Fruit fly (Drosophila melanogaster) whole organism, embryonic: ENCODE data around the gene Indy.
A peak's percentile ranks its signal among the peaks of the same experiment; 100 is the strongest.

Experiments used
- B-H1 ChIP-seq: fragments of 200-800 bp; sonication (Bioruptor generic); IDR thresholded peaks from 3 replicates; pipeline ENCODE4 v1.3.6; 2022; ENCODE audit warnings: missing biosample characterization, missing genetic modification characterization
- CG1024 ChIP-seq: fragments of 200-800 bp; sonication (Bioruptor generic); IDR thresholded peaks from 2 replicates; pipeline ENCODE4 v1.3.6; 2022; ENCODE audit warnings: missing biosample characterization, missing genetic modification characterization
- CG10274 ChIP-seq: fragments of 200-800 bp; sonication (Bioruptor generic); optimal IDR thresholded peaks from 3 replicates; lab custom pipeline; 2017; ENCODE audit warnings: missing biosample characterization, mild to moderate bottlenecking, missing genetic modification characterization
- CG10565 ChIP-seq: fragments of 200-800 bp; sonication (Bioruptor generic); optimal IDR thresholded peaks from 3 replicates; lab custom pipeline; 2016; ENCODE audit warnings: missing biosample characterization, mild to moderate bottlenecking, missing genetic modification characterization
- CG10959 ChIP-seq: fragments of 200-800 bp; sonication (Bioruptor generic); IDR thresholded peaks from 2 replicates; pipeline ENCODE4 v1.3.6; 2022; ENCODE audit warnings: missing biosample characterization, missing genetic modification characterization
- CG12071 ChIP-seq: fragments of 200-800 bp; sonication (Bioruptor generic); optimal IDR thresholded peaks from 3 replicates; lab custom pipeline; 2018; ENCODE audit warnings: missing biosample characterization, mild to moderate bottlenecking, missing genetic modification characterization
- CG13624 ChIP-seq: fragments of 200-800 bp; sonication (Bioruptor generic); optimal IDR thresholded peaks from 2 replicates; lab custom pipeline; 2016; ENCODE audit warnings: missing biosample characterization, missing genetic modification characterization
- CG14667 ChIP-seq: fragments of 200-800 bp; sonication (Bioruptor generic); IDR thresholded peaks from 2 replicates; pipeline ENCODE4 v1.3.6; 2022; ENCODE audit warnings: missing biosample characterization, missing genetic modification characterization
- CG14965 ChIP-seq: fragments of 200-800 bp; sonication (Bioruptor generic); optimal IDR thresholded peaks from 2 replicates; lab custom pipeline; 2016; ENCODE audit warnings: missing biosample characterization, missing genetic modification characterization, borderline replicate concordance
- CG15479 ChIP-seq: fragments of 200-800 bp; sonication (Bioruptor generic); optimal IDR thresholded peaks from 3 replicates; lab custom pipeline; 2019; ENCODE audit warnings: missing biosample characterization, mild to moderate bottlenecking, missing genetic modification characterization, moderate library complexity
- CG1792 ChIP-seq: fragments of 200-800 bp; sonication (Bioruptor generic); optimal IDR thresholded peaks from 2 replicates; lab custom pipeline; 2016; ENCODE audit warnings: missing biosample characterization, missing genetic modification characterization
- CG2199 ChIP-seq: fragments of 200-800 bp; sonication (Bioruptor generic); IDR thresholded peaks from 3 replicates; pipeline ENCODE4 v1.3.6; 2022; ENCODE audit warnings: missing biosample characterization, missing genetic modification characterization
- CG31224 ChIP-seq: fragments of 200-800 bp; sonication (Bioruptor generic); IDR thresholded peaks from 2 replicates; pipeline ENCODE4 v1.3.6; 2022; ENCODE audit warnings: missing biosample characterization, missing genetic modification characterization
- CG31365 ChIP-seq: fragments of 200-800 bp; sonication (Bioruptor generic); optimal IDR thresholded peaks from 2 replicates; lab custom pipeline; 2018; ENCODE audit warnings: missing biosample characterization, mild to moderate bottlenecking, missing genetic modification characterization
- CG33213 ChIP-seq: fragments of 200-800 bp; sonication (Bioruptor generic); optimal IDR thresholded peaks from 3 replicates; lab custom pipeline; 2016; ENCODE audit warnings: missing biosample characterization, missing genetic modification characterization
- CG43689 ChIP-seq: fragments of 200-800 bp; sonication (Bioruptor generic); IDR thresholded peaks from 2 replicates; pipeline ENCODE4 v1.3.6; 2022; ENCODE audit warnings: missing biosample characterization, missing genetic modification characterization
- CG4730 ChIP-seq: fragments of 200-800 bp; sonication (Bioruptor generic); IDR thresholded peaks from 2 replicates; pipeline ENCODE4 v1.3.6; 2022; ENCODE audit warnings: missing biosample characterization, missing genetic modification characterization
- CG6854 ChIP-seq: fragments of 200-800 bp; sonication (Bioruptor generic); optimal IDR thresholded peaks from 3 replicates; lab custom pipeline; 2017; ENCODE audit warnings: missing biosample characterization, mild to moderate bottlenecking, missing genetic modification characterization
- CG7357 ChIP-seq: fragments of 200-800 bp; sonication (Bioruptor generic); IDR thresholded peaks from 3 replicates; pipeline ENCODE4 v1.3.6; 2022; ENCODE audit warnings: missing biosample characterization, missing genetic modification characterization
- CG7372 ChIP-seq: fragments of 200-800 bp; sonication (Bioruptor generic); IDR thresholded peaks from 2 replicates; pipeline ENCODE4 v1.3.6; 2022; ENCODE audit warnings: missing biosample characterization, missing genetic modification characterization
- CG8290 ChIP-seq, 3 experiments: fragments of 200-800 bp; sonication (Bioruptor generic); optimal IDR thresholded peaks; 2 replicates each; lab custom pipeline; 2016 to 2019; ENCODE audit warnings: missing biosample characterization in 3 of 3, missing genetic modification characterization in 3 of 3, mild to moderate bottlenecking in 2 of 3, moderate library complexity in 1 of 3
- Dek ChIP-seq: fragments of 200-800 bp; sonication (Bioruptor generic); optimal IDR thresholded peaks from 3 replicates; lab custom pipeline; 2019; ENCODE audit warnings: missing biosample characterization, mild to moderate bottlenecking, missing genetic modification characterization, moderate library complexity
- Fer1 ChIP-seq: fragments of 200-800 bp; sonication (Bioruptor generic); optimal IDR thresholded peaks from 2 replicates; lab custom pipeline; 2017; ENCODE audit warnings: missing biosample characterization, mild to moderate bottlenecking, missing genetic modification characterization
- HmgD ChIP-seq: fragments of 200-800 bp; sonication (Bioruptor generic); optimal IDR thresholded peaks from 3 replicates; lab custom pipeline; 2016; ENCODE audit warnings: missing biosample characterization, missing genetic modification characterization
- Hr78 ChIP-seq, 2 experiments: fragments of 200-800 bp in 1 of 2; fragments of >200 bp in 1 of 2; sonication (Bioruptor generic) in 1 of 2; optimal IDR thresholded peaks; 2 replicates each; lab custom pipeline; 2017 to 2019; ENCODE audit warnings: missing biosample characterization in 2 of 2, missing genetic modification characterization in 2 of 2, mild to moderate bottlenecking in 1 of 2, moderate library complexity in 1 of 2
- NC2α ChIP-seq: fragments of 200-800 bp; sonication (Bioruptor generic); optimal IDR thresholded peaks from 2 replicates; lab custom pipeline; 2016; ENCODE audit warnings: missing biosample characterization, missing genetic modification characterization
- Sin3A ChIP-seq: fragments of >200 bp; optimal IDR thresholded peaks from 2 replicates; lab custom pipeline; 2018
- Ssrp ChIP-seq: fragments of 200-800 bp; sonication (Bioruptor generic); optimal IDR thresholded peaks from 2 replicates; lab custom pipeline; 2018; ENCODE audit warnings: missing biosample characterization, mild to moderate bottlenecking, missing genetic modification characterization, moderate library complexity
- Tbp ChIP-seq: fragments of >200 bp; optimal IDR thresholded peaks from 2 replicates; lab custom pipeline; 2018; ENCODE audit warnings: missing biosample characterization, missing genetic modification characterization
- cad ChIP-seq: fragments of >200 bp; optimal IDR thresholded peaks from 2 replicates; lab custom pipeline; 2017; ENCODE audit warnings: missing biosample characterization, missing genetic modification characterization
- cas ChIP-seq: fragments of 200-800 bp; sonication (Bioruptor generic); IDR thresholded peaks from 2 replicates; pipeline ENCODE4 v1.3.6; 2022; ENCODE audit warnings: missing biosample characterization, missing genetic modification characterization
- cato ChIP-seq: fragments of 200-800 bp; sonication (Bioruptor generic); optimal IDR thresholded peaks from 2 replicates; lab custom pipeline; 2016; ENCODE audit warnings: missing biosample characterization, missing genetic modification characterization, borderline replicate concordance
- corto ChIP-seq: fragments of 200-800 bp; sonication (Bioruptor generic); optimal IDR thresholded peaks from 2 replicates; lab custom pipeline; 2016; ENCODE audit warnings: missing biosample characterization, mild to moderate bottlenecking, missing genetic modification characterization, moderate library complexity
- crc ChIP-seq: fragments of 200-800 bp; sonication (Bioruptor generic); optimal IDR thresholded peaks from 2 replicates; lab custom pipeline; 2016; ENCODE audit warnings: missing biosample characterization, missing genetic modification characterization
- dysf ChIP-seq: fragments of 200-800 bp; sonication (Bioruptor generic); IDR thresholded peaks from 3 replicates; pipeline ENCODE4 v1.3.6; 2022; ENCODE audit warnings: missing biosample characterization, missing genetic modification characterization
- esg ChIP-seq: fragments of 200-800 bp; sonication (Bioruptor generic); conservative IDR thresholded peaks from 2 replicates; pipeline ENCODE4 v1.3.6; 2022; ENCODE audit warnings: missing biosample characterization, missing genetic modification characterization
- grn ChIP-seq: fragments of 200-800 bp; sonication (Bioruptor generic); optimal IDR thresholded peaks from 3 replicates; lab custom pipeline; 2017; ENCODE audit warnings: missing biosample characterization, missing genetic modification characterization
- her ChIP-seq: fragments of 200-800 bp; sonication (Bioruptor generic); optimal IDR thresholded peaks from 2 replicates; lab custom pipeline; 2016; ENCODE audit warnings: missing biosample characterization, missing genetic modification characterization
- inv ChIP-seq: fragments of 200-800 bp; sonication (Bioruptor generic); IDR thresholded peaks from 2 replicates; pipeline ENCODE4 v1.3.6; 2022; ENCODE audit warnings: missing biosample characterization, missing genetic modification characterization; ENCODE audit not compliant: partially characterized antibody
- luna ChIP-seq: fragments of 200-800 bp; sonication (Bioruptor generic); optimal IDR thresholded peaks from 2 replicates; lab custom pipeline; 2016; ENCODE audit warnings: missing biosample characterization, missing genetic modification characterization
- oc ChIP-seq: fragments of 200-800 bp; sonication (Bioruptor generic); optimal IDR thresholded peaks from 2 replicates; lab custom pipeline; 2018; ENCODE audit warnings: missing biosample characterization, mild to moderate bottlenecking, missing genetic modification characterization, moderate library complexity
- otp ChIP-seq: fragments of 200-800 bp; sonication (Bioruptor generic); IDR thresholded peaks from 3 replicates; pipeline ENCODE4, ENCODE4 v1.3.6; 2022; ENCODE audit warnings: missing biosample characterization, missing genetic modification characterization
- pita ChIP-seq: fragments of 200-800 bp; sonication (Bioruptor generic); optimal IDR thresholded peaks from 2 replicates; lab custom pipeline; 2017; ENCODE audit warnings: missing biosample characterization, mild to moderate bottlenecking, missing genetic modification characterization
- psq ChIP-seq: fragments of 200-800 bp; sonication (Bioruptor generic); optimal IDR thresholded peaks from 2 replicates; lab custom pipeline; 2017; ENCODE audit warnings: missing biosample characterization, missing genetic modification characterization
- rib ChIP-seq: fragments of 200-800 bp; sonication (Bioruptor generic); IDR thresholded peaks from 2 replicates; pipeline ENCODE4 v1.3.6; 2022; ENCODE audit warnings: missing biosample characterization, missing genetic modification characterization
- run ChIP-seq: fragments of 200-800 bp; sonication (Bioruptor generic); optimal IDR thresholded peaks from 3 replicates; lab custom pipeline; 2018; ENCODE audit warnings: missing biosample characterization, mild to moderate bottlenecking, missing genetic modification characterization
- sim ChIP-seq: fragments of 200-800 bp; sonication (Bioruptor generic); IDR thresholded peaks from 2 replicates; pipeline ENCODE4 v1.3.6; 2022; ENCODE audit warnings: missing biosample characterization, missing genetic modification characterization
- ssp ChIP-seq: fragments of 200-800 bp; sonication (Bioruptor generic); IDR thresholded peaks from 2 replicates; pipeline ENCODE4 v1.3.6; 2022; ENCODE audit warnings: missing biosample characterization, missing genetic modification characterization
- tx ChIP-seq: fragments of 200-800 bp; sonication (Bioruptor generic); optimal IDR thresholded peaks from 2 replicates; lab custom pipeline; 2016; ENCODE audit warnings: missing biosample characterization, missing genetic modification characterization

Indy gene

dm6 chr3L:18890283-18891175, 44.5 kb upstream of the Indy start, which contains the start of gene CG3961 (continued):
- TF ChIP-seq CG7372, result peak; percentile 89
- TF ChIP-seq CG1792, result peak; percentile 63
- no peak for TF ChIP-seq rib (GFP tag; lab: Robert Waterston, UW)
- peak; percentile 88 for TF ChIP-seq ssp (GFP tag; lab: Robert Waterston, UW)
- peak; percentile 80; the same call in 1 of the 2 replicates for TF ChIP-seq sim (GFP tag; lab: Robert Waterston, UW)
- TF ChIP-seq Sin3A (lab: Kevin White, UChicago), result no peak
- TF ChIP-seq CG15479 (GFP tag; lab: Kevin White, UChicago), result peak; percentile 37
- TF ChIP-seq CG10274, result peak; percentile 83
- peak; percentile 86; the same call in 1 of the 2 replicates for TF ChIP-seq CG14667 (GFP tag; lab: Robert Waterston, UW)
- TF ChIP-seq pita (GFP tag; lab: Kevin White, UChicago), result no peak
- TF ChIP-seq CG12071 (GFP tag; lab: Kevin White, UChicago), result peak; percentile 72
- TF ChIP-seq HmgD, result peak; percentile 3
- TF ChIP-seq B-H1 (GFP tag; lab: Robert Waterston, UW), result peak; percentile 83; the same call in 2 of the 3 replicates
- TF ChIP-seq NC2α (GFP tag; lab: Kevin White, UChicago), result peak; percentile 80
- TF ChIP-seq otp (GFP tag; lab: Robert Waterston, UW), result 0 out of 3 replicates have a peak, but pooled peaks have one; percentile 63
- no peak for TF ChIP-seq cad (GFP tag; lab: Kevin White, UChicago)
- TF ChIP-seq luna (GFP tag; lab: Kevin White, UChicago), result peak; percentile 59
- peak; percentile 87 for TF ChIP-seq corto (GFP tag; lab: Kevin White, UChicago)
- peak; percentile 60 for TF ChIP-seq her (GFP tag; lab: Kevin White, UChicago)
- TF ChIP-seq oc (tag; lab: Kevin White, UChicago), result peak; percentile 93
- TF ChIP-seq CG43689 (GFP tag; lab: Robert Waterston, UW), result no peak; the same call in 1 of the 2 replicates
- TF ChIP-seq CG7357, result peak; percentile 85
- TF ChIP-seq cas (GFP tag; lab: Robert Waterston, UW), result 0 out of 2 replicates have a peak, but pooled peaks have one; percentile 6
- TF ChIP-seq Fer1 (GFP tag; lab: Kevin White, UChicago), result peak; percentile 96
- TF ChIP-seq CG31365 (tag; lab: Kevin White, UChicago), result peak; percentile 46
- peak in 1 of 2 experiments; percentile 96 for TF ChIP-seq Hr78 (GFP tag; optimal IDR thresholded peaks at IDR 0.05; lab: Kevin White, UChicago)
- TF ChIP-seq CG13624 (GFP tag; lab: Kevin White, UChicago), result peak; percentile 78
- TF ChIP-seq crc (GFP tag; lab: Kevin White, UChicago), result peak; percentile 62
- TF ChIP-seq CG6854 (GFP tag; lab: Kevin White, UChicago), result peak; percentile 95
- peak; percentile 55 for TF ChIP-seq CG33213 (GFP tag; lab: Kevin White, UChicago)
- TF ChIP-seq tx (GFP tag; lab: Kevin White, UChicago), result peak; percentile 59
- peak; percentile 89 for TF ChIP-seq psq (GFP tag; lab: Kevin White, UChicago)
- 0 out of 3 replicates have a peak, but pooled peaks have one; percentile 8 for TF ChIP-seq CG2199
- TF ChIP-seq CG10565 (GFP tag; lab: Kevin White, UChicago), result peak; percentile 71
- TF ChIP-seq CG1024 (GFP tag; lab: Robert Waterston, UW), result peak; percentile 79
- no peak for TF ChIP-seq inv (GFP tag; lab: Robert Waterston, UW)
- peak; percentile 97 for TF ChIP-seq run (tag; lab: Kevin White, UChicago)
- TF ChIP-seq esg (GFP tag; lab: Robert Waterston, UW), result peak; percentile 94
- peak; percentile 93 for TF ChIP-seq Dek
- no peak for TF ChIP-seq CG14965 (GFP tag; lab: Kevin White, UChicago)
- TF ChIP-seq CG4730 (GFP tag; lab: Robert Waterston, UW), result peak; percentile 82
- TF ChIP-seq cato (GFP tag; lab: Kevin White, UChicago), result peak; percentile 96
- peak; percentile 97 for TF ChIP-seq CG8290 (GFP tag; optimal IDR thresholded peaks at IDR 0.05; lab: Kevin White, UChicago)
- peak; percentile 70 to 86 for TF ChIP-seq CG8290 (tag; optimal IDR thresholded peaks at IDR 0.05; lab: Kevin White, UChicago)
- TF ChIP-seq grn, result peak; percentile 85
- TF ChIP-seq dysf (GFP tag; lab: Robert Waterston, UW), result peak; percentile 94
- TF ChIP-seq Tbp (GFP tag; lab: Kevin White, UChicago), result no peak
- TF ChIP-seq CG31224 (GFP tag; lab: Robert Waterston, UW), result peak; percentile 68
- peak; percentile 99 for TF ChIP-seq Ssrp (tag; lab: Kevin White, UChicago)
- peak; percentile 81 for TF ChIP-seq CG10959
